Fruit fly (Drosophila melanogaster) Kc167 (cell line): ENCODE measurements around the gene CG4631.

Source experiments
- Sin3A ChIP-seq: fragments of >200 bp; optimal IDR thresholded peaks from 2 replicates; lab custom pipeline; 2018; ENCODE audit warnings: missing external identifiers
- h ChIP-seq: fragments of >200 bp; optimal IDR thresholded peaks from 3 replicates; lab custom pipeline; 2018; ENCODE audit warnings: missing external identifiers
- psq ChIP-seq: fragments of >200 bp; optimal IDR thresholded peaks from 2 replicates; lab custom pipeline; 2017; ENCODE audit warnings: missing external identifiers
- ttk ChIP-seq: sonication (Bioruptor generic); optimal IDR thresholded peaks from 2 replicates; lab custom pipeline; 2017; ENCODE audit warnings: missing external identifiers

- TF ChIP-seq psq (lab: Kevin White, UChicago) (no peak), ttk (lab: Kevin White, UChicago) (no peak), Sin3A (no peak), h (lab: Kevin White, UChicago) (no peak)
Observed at dm6 chr2L:16657467-16657866, 50.3 kb downstream of the CG4631 start.
